Worm (Caenorhabditis elegans) whole organism, midembryonic: ENCODE results near the gene pals-39.

Experiments
- T22C8.4 ChIP-seq: fragments of 200-800 bp; sonication (Bioruptor generic); IDR thresholded peaks from 2 replicates; pipeline ENCODE4 v1.3.6; 2022; ENCODE audit warnings: missing genetic modification characterization, missing compliant biosample characterization
- flt-1 ChIP-seq: fragments of 200-800 bp; sonication (Bioruptor generic); IDR thresholded peaks from 2 replicates; pipeline ENCODE4 v1.3.6; 2022; ENCODE audit warnings: missing genetic modification characterization, missing compliant biosample characterization
- tab-1 ChIP-seq: fragments of 200-800 bp; sonication (Bioruptor generic); IDR thresholded peaks from 2 replicates; pipeline ENCODE4 v1.3.6; 2022; ENCODE audit warnings: missing genetic modification characterization, missing compliant biosample characterization

DNA sequence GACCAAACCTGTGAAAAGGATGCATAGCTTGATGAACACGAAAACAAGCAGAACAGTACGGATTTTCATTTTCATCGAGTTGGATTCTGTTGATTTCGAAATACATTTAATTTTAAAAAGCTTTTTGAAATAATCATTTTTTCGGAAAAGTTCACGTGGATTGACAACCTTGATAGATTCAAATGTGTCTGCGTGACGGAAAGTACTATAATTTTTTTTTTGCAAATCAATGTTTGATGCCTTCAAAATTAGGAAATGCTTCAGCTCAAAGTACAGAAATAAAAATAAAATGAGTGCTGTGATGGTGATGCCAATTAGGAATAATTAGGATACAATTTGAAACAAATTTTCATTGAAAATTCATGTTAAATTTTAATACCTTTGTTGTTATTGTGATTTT lies 22.8 kb downstream of the pals-39 start, which contains the start of gene C54D10.4:
- TF ChIP-seq T22C8.4 (GFP tag; lab: Robert Waterston, UW) = no peak
- no peak for TF ChIP-seq flt-1 (GFP tag; lab: Robert Waterston, UW)
- no peak for TF ChIP-seq tab-1 (GFP tag; lab: Robert Waterston, UW)
